Worm (Caenorhabditis elegans) whole organism, mixed stage, embryonic: ENCODE data around the gene C41H7.2.

Experiments
- blmp-1 ChIP-seq: fragments of 150-350 bp; optimal IDR thresholded peaks from 2 replicates; lab custom pipeline; 2014; ENCODE audit warnings: missing biosample characterization, missing genetic modification characterization
- ceh-43 ChIP-seq: fragments of 200-800 bp; sonication (Bioruptor generic); optimal IDR thresholded peaks from 2 replicates; lab custom pipeline; 2018; ENCODE audit warnings: mild to moderate bottlenecking, missing genetic modification characterization, moderate library complexity, missing compliant biosample characterization
- ceh-83 ChIP-seq: fragments of 200-800 bp; sonication (Bioruptor generic); optimal IDR thresholded peaks from 2 replicates; lab custom pipeline; 2018; ENCODE audit warnings: mild to moderate bottlenecking, missing genetic modification characterization, missing compliant biosample characterization
- cnd-1 ChIP-seq: fragments of 200-800 bp; sonication (Bioruptor generic); optimal IDR thresholded peaks from 2 replicates; lab custom pipeline; 2018; ENCODE audit warnings: mild to moderate bottlenecking, missing genetic modification characterization, missing compliant biosample characterization
- elt-1 ChIP-seq: sonication (generic microtip); optimal IDR thresholded peaks from 2 replicates; lab custom pipeline; 2017; ENCODE audit warnings: missing genetic modification characterization, mild to moderate bottlenecking, missing compliant biosample characterization, antibody characterized with exemption, moderate library complexity, borderline replicate concordance; ENCODE audit not compliant: insufficient read depth
- elt-3 ChIP-seq: fragments of 150-350 bp; optimal IDR thresholded peaks from 2 replicates; lab custom pipeline; 2014; ENCODE audit warnings: missing biosample characterization, missing genetic modification characterization
- lin-13 ChIP-seq: fragments of 150-350 bp; optimal IDR thresholded peaks from 2 replicates; lab custom pipeline; 2014; ENCODE audit warnings: missing biosample characterization, missing genetic modification characterization
- mab-5 ChIP-seq: fragments of 150-350 bp; optimal IDR thresholded peaks from 2 replicates; lab custom pipeline; 2014; ENCODE audit warnings: missing biosample characterization, missing genetic modification characterization
- mls-2 ChIP-seq: sonication (generic microtip); optimal IDR thresholded peaks from 2 replicates; lab custom pipeline; 2016; ENCODE audit warnings: mild to moderate bottlenecking, missing genetic modification characterization, moderate library complexity, missing compliant biosample characterization
- nhr-12 ChIP-seq: fragments of 150-350 bp; optimal IDR thresholded peaks from 2 replicates; lab custom pipeline; 2014; ENCODE audit warnings: missing biosample characterization, missing genetic modification characterization
- nhr-237 ChIP-seq: fragments of 150-350 bp; optimal IDR thresholded peaks from 2 replicates; lab custom pipeline; 2014; ENCODE audit warnings: missing biosample characterization, missing genetic modification characterization
- nhr-76 ChIP-seq: sonication (generic microtip); optimal IDR thresholded peaks from 2 replicates; lab custom pipeline; 2017; ENCODE audit warnings: missing biosample characterization, missing genetic modification characterization
- pha-4 ChIP-seq: fragments of 150-350 bp; optimal IDR thresholded peaks from 2 replicates; lab custom pipeline; 2018; ENCODE audit warnings: missing biosample characterization, missing genetic modification reagents, missing genetic modification characterization
- unc-62 ChIP-seq: fragments of 150-350 bp; optimal IDR thresholded peaks from 2 replicates; lab custom pipeline; 2014; ENCODE audit warnings: missing biosample characterization, missing genetic modification reagents, missing genetic modification characterization

ce11 chrII:2984383-2984782 lies 30.2 kb upstream of the C41H7.2 start:
- no peak for TF ChIP-seq lin-13 (tag; lab: Kevin White, UChicago)
- no peak for TF ChIP-seq mab-5 (tag; lab: Kevin White, UChicago)
- TF ChIP-seq blmp-1 (tag; lab: Kevin White, UChicago) = no peak
- no peak for TF ChIP-seq elt-1
- no peak for TF ChIP-seq nhr-237 (tag; lab: Kevin White, UChicago)
- TF ChIP-seq pha-4 = no peak
- TF ChIP-seq mls-2 (tag; lab: Kevin White, UChicago) = no peak
- no peak for TF ChIP-seq nhr-12
- TF ChIP-seq elt-3 = no peak
- TF ChIP-seq nhr-76 (tag; lab: Kevin White, UChicago) = no peak
- no peak for TF ChIP-seq ceh-43 (GFP tag; lab: Kevin White, UChicago)
- TF ChIP-seq ceh-83 (GFP tag; lab: Kevin White, UChicago) = no peak
- no peak for TF ChIP-seq unc-62 (GFP tag; lab: Kevin White, UChicago)
- TF ChIP-seq cnd-1 (tag; lab: Kevin White, UChicago) = no peak
